Worm (Caenorhabditis elegans): Measurements from ENCODE around the gene nucb-1.

nucb-1 gene

DNA sequence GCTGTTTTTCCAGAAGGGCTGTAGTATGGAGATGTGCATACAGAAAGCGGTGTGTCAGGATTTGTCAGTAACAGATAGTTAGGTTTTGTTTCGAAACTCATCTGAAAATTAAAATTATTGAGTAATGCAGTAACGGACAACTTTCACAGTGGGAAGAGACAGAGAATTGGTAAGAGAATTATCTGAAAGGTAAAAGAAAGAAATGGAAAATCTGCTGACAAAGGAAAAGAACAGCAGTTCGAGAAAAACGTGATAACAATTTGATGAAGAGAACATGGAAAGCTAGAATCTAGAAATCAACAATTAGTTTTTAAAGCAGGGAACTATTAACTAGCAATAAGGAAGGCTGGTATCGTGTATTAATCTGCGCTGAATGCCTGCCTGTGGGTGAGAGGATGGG lies 7.8 kb downstream of the nucb-1 start, which contains the start of gene sex-1:
Gene sex-1 (minus strand): TSS at position 101 of the 400 bp plus-strand sequence.
- no peak for TF ChIP-seq skn-1 (tag; optimal IDR thresholded peaks at IDR 0.05)
- TF ChIP-seq ztf-11 (tag; optimal IDR thresholded peaks at IDR 0.05): no peak

DNA sequence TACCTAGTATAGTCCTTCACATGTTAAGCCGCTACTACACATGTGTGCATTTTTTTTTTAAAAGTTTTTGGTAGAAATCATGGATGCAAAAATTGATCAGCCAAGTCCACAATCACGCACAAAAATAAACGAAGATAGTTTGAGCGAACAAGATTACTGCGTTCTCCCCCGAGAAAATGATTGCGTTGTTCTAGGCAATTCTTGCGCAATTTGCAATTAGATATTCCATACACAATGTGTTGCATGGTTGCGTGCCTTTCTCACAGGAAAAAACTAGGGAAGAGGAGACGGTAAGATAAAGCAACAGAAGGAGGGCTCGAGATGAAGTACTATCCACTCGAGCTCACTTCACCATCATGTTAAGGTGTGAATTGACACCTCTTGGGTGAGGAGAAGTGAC lies 8.5 kb downstream of the nucb-1 start:
- TF ChIP-seq aha-1 (tag; optimal IDR thresholded peaks at IDR 0.05): no peak
- no peak for TF ChIP-seq nhr-20 (tag; optimal IDR thresholded peaks at IDR 0.05)
- no peak for TF ChIP-seq efl-1 (optimal IDR thresholded peaks at IDR 0.05)
- no peak for TF ChIP-seq efl-1 (GFP tag; optimal IDR thresholded peaks at IDR 0.05 in 1 of 2)
- TF ChIP-seq Y116A8C.19 (tag; optimal IDR thresholded peaks at IDR 0.05; ENCODE audit: borderline replicate concordance): no peak
- no peak for TF ChIP-seq lin-15B (tag; optimal IDR thresholded peaks at IDR 0.05)
- no peak for TF ChIP-seq tlp-1 (tag; optimal IDR thresholded peaks at IDR 0.05)
- no peak for TF ChIP-seq sup-37 (GFP tag; optimal IDR thresholded peaks at IDR 0.05)
- no peak for TF ChIP-seq fkh-8 (tag; optimal IDR thresholded peaks at IDR 0.05)
- no peak for TF ChIP-seq C16A3.4 (tag; optimal IDR thresholded peaks at IDR 0.05)
- no peak for TF ChIP-seq mef-2 (tag; optimal IDR thresholded peaks at IDR 0.05)
- no peak for TF ChIP-seq nhr-76 (tag; optimal IDR thresholded peaks at IDR 0.05)
- TF ChIP-seq nhr-90 (tag; optimal IDR thresholded peaks at IDR 0.05; ENCODE audit: poor library complexity): no peak
- no peak for TF ChIP-seq mep-1 (tag; optimal IDR thresholded peaks at IDR 0.05)
- TF ChIP-seq lin-13 (GFP tag; optimal IDR thresholded peaks at IDR 0.05): no peak
- TF ChIP-seq nhr-85 (tag): no peak

DNA sequence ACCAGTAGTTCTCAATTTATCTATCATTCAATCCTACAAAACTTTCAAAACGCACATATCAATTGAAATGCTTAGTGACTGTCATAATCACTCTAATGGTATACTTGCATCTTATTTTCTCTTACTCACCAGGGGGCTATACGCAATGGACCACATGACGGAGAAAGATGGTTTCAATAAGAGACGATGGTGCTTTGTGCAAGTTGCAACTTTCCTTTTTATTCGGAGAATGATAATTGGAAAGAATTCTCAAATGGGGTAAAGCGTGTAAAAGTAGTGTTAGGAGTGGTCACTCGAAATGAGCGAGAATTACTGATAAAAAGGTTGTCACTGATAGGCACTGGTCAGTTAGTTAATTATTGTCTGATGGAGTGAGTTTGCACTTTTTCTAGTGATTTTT lies 11.0 kb downstream of the nucb-1 start:
- TF ChIP-seq dsc-1 (tag; optimal IDR thresholded peaks at IDR 0.05) (peak; percentile 51), alr-1 (tag; optimal IDR thresholded peaks at IDR 0.05; ENCODE audit: borderline replicate concordance) (no peak), ceh-8 (GFP tag; optimal IDR thresholded peaks at IDR 0.05) (no peak)

DNA sequence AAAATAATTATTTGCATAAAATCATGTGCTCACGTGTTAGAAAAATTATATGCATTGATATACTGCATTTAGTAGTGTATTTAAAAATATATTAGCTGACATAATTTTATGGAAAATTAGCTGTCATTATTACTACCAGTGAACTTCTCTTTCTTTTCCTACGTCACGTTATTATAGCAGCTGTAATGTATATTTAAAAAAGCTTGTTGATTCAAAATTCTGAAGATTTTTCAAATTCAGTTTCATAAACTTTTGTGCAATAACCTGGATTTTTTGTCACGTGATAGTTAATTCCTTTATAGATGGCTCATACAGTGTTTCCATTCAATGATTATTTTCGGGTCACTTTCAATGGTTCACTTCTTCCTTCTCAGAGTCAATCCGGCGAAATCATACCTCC lies 15.0 kb downstream of the nucb-1 start, which contains the start of gene F44A6.3:
Gene F44A6.3 (plus strand): TSS at position 301 of the 400 bp plus-strand sequence.
- TF ChIP-seq lin-13 (GFP tag; optimal IDR thresholded peaks at IDR 0.05) (no peak), lin-15B (tag; optimal IDR thresholded peaks at IDR 0.05) (no peak), vab-15 (tag; optimal IDR thresholded peaks at IDR 0.05) (no peak), alr-1 (tag; optimal IDR thresholded peaks at IDR 0.05; ENCODE audit: borderline replicate concordance) (no peak), fkh-8 (tag; optimal IDR thresholded peaks at IDR 0.05) (no peak), ztf-4 (tag; optimal IDR thresholded peaks at IDR 0.05) (no peak), pqm-1 (tag; optimal IDR thresholded peaks at IDR 0.05) (no peak), nhr-71 (tag; optimal IDR thresholded peaks at IDR 0.05) (no peak), fkh-4 (tag; optimal IDR thresholded peaks at IDR 0.05; ENCODE audit: borderline replicate concordance) (no peak), C16A3.4 (tag; optimal IDR thresholded peaks at IDR 0.05) (no peak), nhr-76 (tag; optimal IDR thresholded peaks at IDR 0.05) (no peak), ceh-90 (tag; optimal IDR thresholded peaks at IDR 0.05) (no peak), aly-2 (tag; optimal IDR thresholded peaks at IDR 0.05) (no peak), egl-13 (tag; optimal IDR thresholded peaks at IDR 0.05) (no peak), ceh-8 (GFP tag; optimal IDR thresholded peaks at IDR 0.05) (no peak), dsc-1 (tag; optimal IDR thresholded peaks at IDR 0.05) (no peak), ceh-82 (tag; optimal IDR thresholded peaks at IDR 0.05) (no peak), lsy-2 (tag; optimal IDR thresholded peaks at IDR 0.05) (no peak)

DNA sequence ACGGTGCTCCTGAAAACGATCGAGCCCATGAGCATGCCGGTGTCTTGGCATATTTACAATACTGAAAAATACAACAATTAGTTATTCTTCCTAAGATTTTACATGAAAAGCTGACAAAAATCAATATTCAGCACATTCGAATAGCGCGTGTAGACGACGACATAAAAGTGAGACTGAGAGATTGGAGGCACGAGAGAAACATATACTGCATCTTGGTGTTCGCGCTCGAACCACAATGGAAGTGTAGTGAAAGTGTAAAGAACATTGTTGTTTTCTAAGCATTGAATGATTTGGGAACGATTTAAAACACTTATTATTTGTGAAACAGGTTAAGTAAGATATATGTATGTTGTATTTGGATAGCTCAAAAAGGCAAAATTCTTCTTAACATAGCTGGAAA lies 17.9 kb downstream of the nucb-1 start, which contains the start of gene F44A6.4:
Gene F44A6.4 (minus strand): TSS at position 67 of the 400 bp plus-strand sequence.
- no peak for TF ChIP-seq efl-1 (optimal IDR thresholded peaks at IDR 0.05)
- peak in 1 of 2 experiments; percentile 45 for TF ChIP-seq efl-1 (GFP tag; optimal IDR thresholded peaks at IDR 0.05 in 1 of 2)
- no peak for TF ChIP-seq nhr-85 (tag)
- TF ChIP-seq swsn-7 (tag; optimal IDR thresholded peaks at IDR 0.05): no peak
- TF ChIP-seq blmp-1 (tag; optimal IDR thresholded peaks at IDR 0.05): peak; percentile 81

DNA sequence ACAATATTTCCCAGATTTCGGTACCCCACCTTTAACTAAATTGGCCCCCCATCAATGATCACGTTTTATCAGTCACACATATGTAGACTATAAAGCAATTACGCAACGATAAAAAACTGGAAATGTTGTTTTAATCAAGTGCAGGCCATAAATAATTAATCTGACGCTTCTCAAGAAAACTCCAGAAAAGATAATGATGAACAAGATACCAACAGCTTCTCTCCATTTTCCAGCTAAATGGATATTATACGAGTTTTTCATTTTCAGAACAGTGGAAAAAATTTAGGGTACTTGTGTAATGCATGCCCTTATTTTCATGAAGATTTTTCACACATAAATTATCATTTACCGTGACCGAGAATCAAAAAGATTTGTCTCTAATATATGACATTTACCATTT lies 18.8 kb downstream of the nucb-1 start:
- TF ChIP-seq pag-3 (tag; optimal IDR thresholded peaks at IDR 0.05; ENCODE audit: borderline replicate concordance, insufficient read depth): no peak
- no peak for TF ChIP-seq sptf-1 (tag; optimal IDR thresholded peaks at IDR 0.05)
- TF ChIP-seq mef-2 (tag; optimal IDR thresholded peaks at IDR 0.05): no peak
- no peak for TF ChIP-seq nhr-90 (tag; optimal IDR thresholded peaks at IDR 0.05; ENCODE audit: poor library complexity)
- no peak for TF ChIP-seq fkh-4 (tag; optimal IDR thresholded peaks at IDR 0.05; ENCODE audit: borderline replicate concordance)
- TF ChIP-seq lin-35 (GFP tag; optimal IDR thresholded peaks at IDR 0.05): peak in 1 of 2 experiments; percentile 31
- no peak for TF ChIP-seq efl-1 (optimal IDR thresholded peaks at IDR 0.05)
- peak in 1 of 2 experiments; percentile 61 for TF ChIP-seq efl-1 (GFP tag; optimal IDR thresholded peaks at IDR 0.05 in 1 of 2)
- no peak for TF ChIP-seq nhr-237 (tag; optimal IDR thresholded peaks at IDR 0.05)
- no peak for TF ChIP-seq fkh-10 (GFP tag; optimal IDR thresholded peaks at IDR 0.05)
- TF ChIP-seq ceh-8 (GFP tag; optimal IDR thresholded peaks at IDR 0.05): no peak
- no peak for TF ChIP-seq unc-30 (tag; optimal IDR thresholded peaks at IDR 0.05)
- TF ChIP-seq elt-2 (tag; optimal IDR thresholded peaks at IDR 0.05): peak; percentile 55
- TF ChIP-seq blmp-1 (tag; optimal IDR thresholded peaks at IDR 0.05): no peak
- TF ChIP-seq nhr-20 (tag; optimal IDR thresholded peaks at IDR 0.05): peak; percentile 8
- TF ChIP-seq nhr-71 (tag; optimal IDR thresholded peaks at IDR 0.05): peak; percentile 8
- no peak for TF ChIP-seq zag-1 (tag; optimal IDR thresholded peaks at IDR 0.05)
- TF ChIP-seq hlh-4 (tag; optimal IDR thresholded peaks at IDR 0.05): no peak
- TF ChIP-seq pqm-1 (tag; optimal IDR thresholded peaks at IDR 0.05): no peak
